Worm (Caenorhabditis elegans) whole organism, L2 larva: ENCODE data around the gene str-230.

Experiments
- C34F6.9 ChIP-seq: fragments of 150-350 bp; optimal IDR thresholded peaks from 2 replicates; lab custom pipeline; 2014; ENCODE audit warnings: missing biosample characterization, missing genetic modification characterization
- F13H6.1 ChIP-seq: sonication (generic microtip); optimal IDR thresholded peaks from 2 replicates; lab custom pipeline; 2016; ENCODE audit warnings: missing genetic modification characterization, missing compliant biosample characterization
- elt-1 ChIP-seq: fragments of 150-350 bp; optimal IDR thresholded peaks from 2 replicates; lab custom pipeline; 2014; ENCODE audit warnings: missing biosample characterization, missing genetic modification characterization
- elt-3 ChIP-seq: sonication (generic microtip); optimal IDR thresholded peaks from 2 replicates; lab custom pipeline; 2017; ENCODE audit warnings: missing biosample characterization, missing genetic modification characterization
- fos-1 ChIP-seq: fragments of 150-350 bp; optimal IDR thresholded peaks from 2 replicates; lab custom pipeline; 2014; ENCODE audit warnings: missing biosample characterization, missing genetic modification characterization
- lsy-2 ChIP-seq, 2 experiments: fragments of 150-350 bp in 1 of 2; sonication (generic microtip) in 1 of 2; optimal IDR thresholded peaks; 2 replicates each; lab custom pipeline; 2014 to 2017; ENCODE audit warnings: missing biosample characterization in 2 of 2, missing genetic modification characterization in 2 of 2
- nhr-10 ChIP-seq: sonication (generic microtip); optimal IDR thresholded peaks from 2 replicates; lab custom pipeline; 2017; ENCODE audit warnings: missing biosample characterization, missing genetic modification characterization
- nhr-21 ChIP-seq: fragments of 150-350 bp; optimal IDR thresholded peaks from 2 replicates; lab custom pipeline; 2014; ENCODE audit warnings: missing biosample characterization, missing genetic modification characterization
- nhr-23 ChIP-seq: fragments of 150-350 bp; optimal IDR thresholded peaks from 2 replicates; lab custom pipeline; 2014; ENCODE audit warnings: missing biosample characterization, missing genetic modification reagents, missing genetic modification characterization
- nhr-237 ChIP-seq: fragments of 150-350 bp; optimal IDR thresholded peaks from 2 replicates; lab custom pipeline; 2014; ENCODE audit warnings: missing biosample characterization, missing genetic modification characterization
- nhr-77 ChIP-seq: fragments of 150-350 bp; optimal IDR thresholded peaks from 2 replicates; lab custom pipeline; 2014; ENCODE audit warnings: missing biosample characterization, missing genetic modification characterization
- snpc-4 ChIP-seq: fragments of 150-350 bp; optimal IDR thresholded peaks from 2 replicates; lab custom pipeline; 2014; ENCODE audit warnings: missing biosample characterization, missing genetic modification characterization
- unc-62 ChIP-seq: fragments of 150-350 bp; optimal IDR thresholded peaks from 2 replicates; lab custom pipeline; 2014; ENCODE audit warnings: missing biosample characterization, missing genetic modification reagents, missing genetic modification characterization
- ztf-11 ChIP-seq: sonication (generic microtip); optimal IDR thresholded peaks from 2 replicates; lab custom pipeline; 2017; ENCODE audit warnings: missing biosample characterization, missing genetic modification characterization

DNA sequence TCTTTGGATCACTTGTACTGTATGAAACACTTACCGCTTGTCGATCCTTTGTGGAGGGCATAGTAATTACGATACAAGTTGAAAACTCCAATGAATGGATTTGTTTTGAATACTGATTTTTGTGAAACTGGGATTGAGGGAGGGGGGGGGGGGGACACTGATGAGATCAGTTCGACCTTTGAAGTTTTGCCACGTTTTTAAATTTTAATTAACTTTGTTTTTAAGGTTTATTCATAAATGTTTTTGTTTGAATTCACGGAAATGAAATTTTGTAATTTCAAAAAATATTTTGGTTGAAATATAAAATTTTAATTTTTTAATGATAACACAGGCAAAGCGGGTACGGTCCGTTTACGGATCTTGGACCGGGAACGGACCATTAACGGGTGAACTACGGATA is 25.3 kb upstream of the str-230 start, which contains the start of gene ent-3:
- no peak for TF ChIP-seq nhr-77 (tag; lab: Kevin White, UChicago)
- TF ChIP-seq snpc-4 (tag; lab: Kevin White, UChicago), result no peak
- TF ChIP-seq C34F6.9 (tag; lab: Kevin White, UChicago), result no peak
- TF ChIP-seq nhr-21 (tag; lab: Kevin White, UChicago), result no peak
- TF ChIP-seq unc-62 (GFP tag; lab: Kevin White, UChicago), result no peak
- no peak for TF ChIP-seq nhr-10
- TF ChIP-seq elt-3 (tag; lab: Kevin White, UChicago), result no peak
- TF ChIP-seq elt-1 (tag; lab: Kevin White, UChicago), result no peak
- TF ChIP-seq nhr-237 (tag; lab: Kevin White, UChicago), result no peak
- TF ChIP-seq F13H6.1 (tag; lab: Kevin White, UChicago), result no peak
- no peak for TF ChIP-seq ztf-11
- no peak for TF ChIP-seq lsy-2 (tag; optimal IDR thresholded peaks at IDR 0.05; lab: Kevin White, UChicago)
- TF ChIP-seq nhr-23 (tag; lab: Kevin White, UChicago), result no peak
- no peak for TF ChIP-seq fos-1
